Worm (Caenorhabditis elegans) whole organism, young adult: ENCODE measurements around the gene F12E12.2.

ENCODE experiments used
- B0019.2 ChIP-seq: fragments of 200-800 bp; sonication (Bioruptor generic); conservative IDR thresholded peaks from 2 replicates; pipeline ENCODE4 v1.3.6; 2022; ENCODE audit warnings: missing genetic modification reagents, missing genetic modification characterization, missing compliant biosample characterization
- B0336.3 ChIP-seq: fragments of 200-800 bp; sonication (Bioruptor generic); IDR thresholded peaks from 2 replicates; pipeline ENCODE4 v1.3.6; 2022; ENCODE audit warnings: missing genetic modification characterization, missing compliant biosample characterization
- F10E7.11 ChIP-seq: sonication (generic microtip); optimal IDR thresholded peaks from 2 replicates; lab custom pipeline; 2017; ENCODE audit warnings: mild to moderate bottlenecking, missing genetic modification characterization, moderate library complexity, missing compliant biosample characterization
- F33H1.4 ChIP-seq: fragments of 200-800 bp; sonication (Bioruptor generic); IDR thresholded peaks from 2 replicates; pipeline ENCODE4 v1.3.6; 2022; ENCODE audit warnings: missing genetic modification reagents, missing genetic modification characterization, missing compliant biosample characterization
- F49E8.2 ChIP-seq: sonication (generic microtip); optimal IDR thresholded peaks from 3 replicates; lab custom pipeline; 2017; ENCODE audit warnings: missing genetic modification characterization, mild to moderate bottlenecking, missing compliant biosample characterization, antibody characterized with exemption, moderate library complexity; ENCODE audit not compliant: insufficient read depth
- K11D2.4 ChIP-seq: fragments of 200-800 bp; sonication (Bioruptor generic); IDR thresholded peaks from 2 replicates; pipeline ENCODE4 v1.3.6; 2022; ENCODE audit warnings: missing genetic modification reagents, missing genetic modification characterization, missing compliant biosample characterization
- Y53G8AR.9 ChIP-seq: fragments of 200-800 bp; sonication (Bioruptor generic); conservative IDR thresholded peaks from 2 replicates; pipeline ENCODE4 v1.3.6; 2022; ENCODE audit warnings: missing genetic modification reagents, missing genetic modification characterization, missing compliant biosample characterization
- Y56A3A.18 ChIP-seq: fragments of 200-800 bp; sonication (Bioruptor generic); IDR thresholded peaks from 2 replicates; pipeline ENCODE4 v1.3.6; 2022; ENCODE audit warnings: missing genetic modification reagents, missing genetic modification characterization, missing compliant biosample characterization
- Y79H2A.3 ChIP-seq: fragments of 200-800 bp; sonication (Bioruptor generic); conservative IDR thresholded peaks from 2 replicates; pipeline ENCODE4 v1.3.6; 2022; ENCODE audit warnings: missing genetic modification reagents, missing genetic modification characterization, missing compliant biosample characterization
- atf-7 ChIP-seq: sonication (generic microtip); optimal IDR thresholded peaks from 2 replicates; lab custom pipeline; 2017; ENCODE audit warnings: mild to moderate bottlenecking, missing genetic modification characterization, missing compliant biosample characterization
- attf-6 ChIP-seq: fragments of 200-800 bp; sonication (Bioruptor generic); IDR thresholded peaks from 2 replicates; pipeline ENCODE4 v1.3.6; 2022; ENCODE audit warnings: missing genetic modification reagents, missing genetic modification characterization, missing compliant biosample characterization
- ceh-40 ChIP-seq: fragments of 200-800 bp; sonication (Bioruptor generic); IDR thresholded peaks from 2 replicates; pipeline ENCODE4 v1.3.6; 2022; ENCODE audit warnings: missing genetic modification characterization, missing compliant biosample characterization
- ceh-79 ChIP-seq: sonication (generic microtip); optimal IDR thresholded peaks from 2 replicates; lab custom pipeline; 2017; ENCODE audit warnings: mild to moderate bottlenecking, missing genetic modification characterization, missing compliant biosample characterization
- dox-1 ChIP-seq: fragments of 200-800 bp; sonication (Bioruptor generic); IDR thresholded peaks from 2 replicates; pipeline ENCODE4 v1.3.6; 2022; ENCODE audit warnings: missing genetic modification reagents, missing genetic modification characterization, missing compliant biosample characterization
- dpl-1 ChIP-seq: fragments of 150-350 bp; optimal IDR thresholded peaks from 2 replicates; lab custom pipeline; 2014; ENCODE audit warnings: missing biosample characterization, missing genetic modification reagents, missing genetic modification characterization
- efl-1 ChIP-seq: fragments of 150-350 bp; optimal IDR thresholded peaks from 2 replicates; lab custom pipeline; 2014; ENCODE audit warnings: missing biosample characterization, missing genetic modification reagents, missing genetic modification characterization
- ets-4 ChIP-seq: fragments of 200-800 bp; sonication (Bioruptor generic); optimal IDR thresholded peaks from 2 replicates; lab custom pipeline; 2018; ENCODE audit warnings: mild to moderate bottlenecking, missing genetic modification characterization, missing compliant biosample characterization
- gei-17 ChIP-seq: fragments of 200-800 bp; sonication (Bioruptor generic); optimal IDR thresholded peaks from 2 replicates; lab custom pipeline; 2018; ENCODE audit warnings: mild to moderate bottlenecking, missing genetic modification characterization, missing compliant biosample characterization
- hlh-12 ChIP-seq: sonication (generic microtip); optimal IDR thresholded peaks from 2 replicates; lab custom pipeline; 2016; ENCODE audit warnings: missing genetic modification characterization, missing compliant biosample characterization
- hmg-1.2 ChIP-seq: fragments of 200-800 bp; sonication (Bioruptor generic); IDR thresholded peaks from 2 replicates; pipeline ENCODE4 v1.3.6; 2022; ENCODE audit warnings: missing genetic modification reagents, missing genetic modification characterization, missing compliant biosample characterization
- hsf-1 ChIP-seq: fragments of 200-800 bp; sonication (Bioruptor generic); IDR thresholded peaks from 2 replicates; pipeline ENCODE4 v1.3.6; 2022; ENCODE audit warnings: missing genetic modification reagents, missing genetic modification characterization, missing compliant biosample characterization
- lir-1 ChIP-seq: fragments of 200-800 bp; sonication (Bioruptor generic); conservative IDR thresholded peaks from 2 replicates; pipeline ENCODE4 v1.3.6; 2022; ENCODE audit warnings: missing genetic modification reagents, missing genetic modification characterization, missing compliant biosample characterization
- madf-6 ChIP-seq: fragments of 200-800 bp; sonication (Bioruptor generic); IDR thresholded peaks from 2 replicates; pipeline ENCODE4 v1.3.6; 2022; ENCODE audit warnings: missing genetic modification reagents, missing genetic modification characterization, missing compliant biosample characterization
- nfyb-1 ChIP-seq: fragments of 200-800 bp; sonication (Bioruptor generic); IDR thresholded peaks from 2 replicates; pipeline ENCODE4 v1.3.6; 2022; ENCODE audit warnings: missing genetic modification reagents, missing genetic modification characterization, missing compliant biosample characterization
- nhr-120 ChIP-seq: fragments of 200-800 bp; sonication (Bioruptor generic); IDR thresholded peaks from 2 replicates; pipeline ENCODE4 v1.3.6; 2022; ENCODE audit warnings: missing genetic modification characterization, missing compliant biosample characterization
- nhr-179 ChIP-seq: sonication (generic microtip); optimal IDR thresholded peaks from 2 replicates; lab custom pipeline; 2016; ENCODE audit warnings: mild to moderate bottlenecking, missing genetic modification characterization, missing compliant biosample characterization
- nhr-90 ChIP-seq: sonication (generic microtip); optimal IDR thresholded peaks from 2 replicates; lab custom pipeline; 2016; ENCODE audit warnings: missing genotype, mild to moderate bottlenecking, missing genetic modification characterization, missing compliant biosample characterization
- pha-4 ChIP-seq: fragments of 150-350 bp; sonication (generic microtip); optimal IDR thresholded peaks from 2 replicates; lab custom pipeline; 2014; ENCODE audit warnings: missing biosample characterization, missing genetic modification reagents, missing genetic modification characterization
- repo-1 ChIP-seq: sonication (generic microtip); optimal IDR thresholded peaks from 2 replicates; lab custom pipeline; 2017; ENCODE audit warnings: mild to moderate bottlenecking, missing genetic modification characterization, missing compliant biosample characterization
- sea-2 ChIP-seq: fragments of 200-800 bp; sonication (Bioruptor generic); IDR thresholded peaks from 2 replicates; pipeline ENCODE4 v1.3.6; 2022; ENCODE audit warnings: missing genetic modification characterization, missing compliant biosample characterization
- unc-62 ChIP-seq: fragments of 150-350 bp; optimal IDR thresholded peaks from 2 replicates; lab custom pipeline; 2014; ENCODE audit warnings: missing biosample characterization, missing genetic modification reagents, missing genetic modification characterization
- ztf-22 ChIP-seq: fragments of 200-800 bp; sonication (Bioruptor generic); optimal IDR thresholded peaks from 2 replicates; lab custom pipeline; 2018; ENCODE audit warnings: mild to moderate bottlenecking, missing genetic modification characterization, moderate library complexity, missing compliant biosample characterization

The F12E12.2 gene

DNA sequence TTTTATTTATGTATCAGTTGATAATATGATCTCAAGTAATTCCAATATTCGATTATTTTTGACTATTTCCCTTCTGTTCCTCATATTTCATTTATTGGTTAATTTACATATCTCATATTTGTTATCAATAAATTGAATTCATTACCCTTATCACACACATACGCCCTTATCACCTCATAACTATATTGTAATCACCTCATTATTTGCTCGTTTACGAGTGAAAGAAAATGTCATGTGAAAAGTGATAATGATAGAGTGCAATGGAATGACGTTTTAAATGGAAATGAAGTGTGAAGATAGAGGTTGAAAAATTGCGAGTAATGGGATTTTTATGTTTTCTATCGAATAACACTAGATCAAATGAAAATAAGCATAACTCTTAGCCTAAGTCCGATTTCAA is 46.8 kb downstream of the F12E12.2 start (continued):
- TF ChIP-seq atf-7 (tag; lab: Kevin White, UChicago) = peak; percentile 84
- peak; percentile 26 for TF ChIP-seq pha-4 (tag; lab: Kevin White, UChicago)
- no peak for TF ChIP-seq lir-1
- TF ChIP-seq sea-2 (GFP tag; lab: Robert Waterston, UW) = no peak
- TF ChIP-seq attf-6 (GFP tag; lab: Robert Waterston, UW) = no peak
- no peak for TF ChIP-seq ceh-79 (tag; lab: Kevin White, UChicago)
- 0 out of 2 replicates have a peak, but pooled peaks have one; percentile 34 for TF ChIP-seq dox-1
- TF ChIP-seq ets-4 (GFP tag; lab: Kevin White, UChicago) = peak; percentile 95
- no peak for TF ChIP-seq gei-17 (GFP tag; lab: Kevin White, UChicago)
- TF ChIP-seq hsf-1 (GFP tag; lab: Robert Waterston, UW) = no peak
- TF ChIP-seq madf-6 (GFP tag; lab: Robert Waterston, UW) = no peak
- no peak for TF ChIP-seq K11D2.4 (GFP tag; lab: Robert Waterston, UW)
- TF ChIP-seq nhr-90 (tag; lab: Kevin White, UChicago) = no peak
- TF ChIP-seq F10E7.11 (tag; lab: Kevin White, UChicago) = no peak
- peak; percentile 19 for TF ChIP-seq unc-62 (GFP tag; lab: Kevin White, UChicago)
- no peak for TF ChIP-seq hlh-12 (tag; lab: Kevin White, UChicago)
- TF ChIP-seq hmg-1.2 = no peak
- TF ChIP-seq ceh-40 (GFP tag; lab: Robert Waterston, UW) = no peak
- no peak for TF ChIP-seq F33H1.4 (GFP tag; lab: Robert Waterston, UW)
- peak; percentile 52; the same call in 1 of the 2 replicates for TF ChIP-seq nfyb-1 (GFP tag; lab: Robert Waterston, UW)
- no peak for TF ChIP-seq repo-1
- no peak for TF ChIP-seq F49E8.2
- no peak for TF ChIP-seq efl-1
- TF ChIP-seq dpl-1 = no peak
- TF ChIP-seq ztf-22 (GFP tag; lab: Kevin White, UChicago) = peak; percentile 65
- TF ChIP-seq, all 124 proteins: peak for 9

DNA sequence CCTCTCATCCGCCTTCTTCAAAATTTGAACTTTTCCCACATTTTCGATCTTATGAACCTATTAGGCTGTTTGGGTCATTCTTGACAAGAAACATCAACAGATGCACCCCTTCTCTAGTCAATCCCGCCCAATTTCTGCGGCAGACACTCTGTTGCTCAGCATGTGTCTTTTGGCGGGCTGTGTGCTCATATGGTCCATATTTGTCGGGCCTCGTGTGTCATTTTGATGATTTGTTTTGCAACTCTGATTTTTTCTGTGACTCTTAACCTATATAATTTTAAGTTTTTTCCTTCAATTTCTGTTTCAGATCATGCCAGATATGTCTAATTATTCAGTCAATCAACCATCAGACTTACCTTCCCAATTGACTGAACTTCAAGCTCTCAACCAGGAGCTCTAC is 47.4 kb downstream of the F12E12.2 start, which contains the start of gene T24E12.13:
T24E12.13 (plus strand) TSS at position 301 of the 400 bp plus-strand sequence.
- TF ChIP-seq unc-62 (GFP tag; lab: Kevin White, UChicago) (no peak), Y53G8AR.9 (GFP tag; lab: Robert Waterston, UW) (no peak), nhr-120 (GFP tag; lab: Robert Waterston, UW) (no peak), B0336.3 (GFP tag; lab: Robert Waterston, UW) (no peak)

DNA sequence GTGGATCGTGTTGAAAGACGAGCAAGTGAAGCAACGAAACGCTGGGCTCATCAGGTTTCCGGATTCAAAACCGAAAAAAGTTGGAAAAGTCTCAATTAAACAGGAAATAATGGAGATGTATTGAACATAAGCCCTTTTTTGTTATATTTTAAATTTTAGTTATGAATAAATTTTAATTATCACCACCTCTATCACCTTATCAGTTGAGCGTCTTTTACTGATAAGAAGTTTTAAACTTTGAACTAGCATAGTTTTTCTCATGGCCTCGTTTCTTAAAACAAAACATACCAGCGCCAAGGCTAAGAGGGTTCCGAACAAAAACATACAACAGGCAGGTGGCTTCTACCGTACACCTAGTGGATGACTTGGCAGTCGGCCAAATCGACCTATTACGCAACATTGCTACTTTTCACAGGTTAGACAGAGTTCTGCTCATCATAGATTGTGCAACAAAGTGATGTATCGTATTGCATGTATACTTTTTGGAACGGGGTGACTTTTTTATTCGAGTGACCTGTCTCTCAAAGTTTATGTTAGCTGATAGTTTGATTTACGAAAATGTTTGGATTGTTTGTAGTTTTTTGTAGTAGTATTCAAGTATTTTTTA is 48.7 kb downstream of the F12E12.2 start:
- TF ChIP-seq Y79H2A.3 (GFP tag; lab: Robert Waterston, UW) = no peak
- TF ChIP-seq B0019.2 (GFP tag; lab: Robert Waterston, UW) = no peak
- TF ChIP-seq Y56A3A.18 = no peak
- no peak for TF ChIP-seq nhr-179
